Worm (Caenorhabditis elegans): ENCODE results near the gene fbxc-25.
"Not testable (repeated sequence)": the region's sequence is repeated elsewhere in the genome, so short reads cannot be mapped to it uniquely, and the experiment has no call there.

Gene fbxc-25

DNA sequence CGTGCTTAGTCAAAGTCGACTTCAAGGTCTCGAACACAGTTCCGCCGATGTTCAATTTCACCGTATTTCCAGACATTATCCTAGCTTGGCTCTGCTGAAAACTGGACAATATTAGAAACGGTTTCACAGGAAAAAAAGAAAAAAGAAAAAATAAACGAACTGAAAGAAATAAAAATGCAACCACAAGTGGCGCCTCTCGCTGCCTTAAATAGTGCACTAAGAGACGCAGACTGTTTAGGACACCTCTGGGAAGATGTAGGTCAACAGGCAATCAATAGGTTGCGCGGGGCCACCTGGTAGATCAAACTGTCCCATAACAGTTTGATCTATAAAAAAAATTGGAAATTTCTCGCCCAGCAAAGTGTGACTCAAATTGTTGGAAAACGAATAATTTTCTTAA is 2.7 kb upstream of the fbxc-25 start, which contains the start of gene B0281.4:
Gene B0281.4 (minus strand): TSS at position 101 of the 400 bp plus-strand sequence.
- TF ChIP-seq Y55F3AM.14 (GFP tag; optimal IDR thresholded peaks at IDR 0.05), result no peak

DNA sequence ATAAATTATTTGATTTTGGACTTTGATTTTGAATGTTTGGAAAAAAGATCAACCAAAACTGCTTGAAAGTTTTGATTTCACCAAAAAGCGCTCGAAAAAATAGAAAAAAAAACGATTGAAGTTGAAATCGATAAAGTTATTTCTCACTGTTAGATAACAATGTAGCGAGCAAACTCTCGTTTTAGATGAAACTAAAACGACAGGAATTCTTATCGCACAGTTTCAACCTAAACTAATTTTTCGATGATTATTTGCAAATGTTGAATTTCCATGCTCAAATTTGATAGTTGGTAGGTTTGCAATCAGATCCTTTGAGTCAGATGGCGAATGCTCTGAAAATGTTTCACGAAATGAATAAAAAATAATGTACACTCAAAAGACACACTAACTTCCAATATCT is 3.5 kb downstream of the fbxc-25 start:
- TF ChIP-seq fos-1 (tag; optimal IDR thresholded peaks at IDR 0.05) (peak; percentile 74), nhr-25 (tag; optimal IDR thresholded peaks at IDR 0.05) (no peak)

ce11 chrII:2292027-2292426 is 4.0 kb downstream of the fbxc-25 start, which contains the start of gene K09F6.7:
TSS of gene K09F6.7 (minus strand) at chrII:2292127.
- TF ChIP-seq R02D3.7 (tag; optimal IDR thresholded peaks at IDR 0.05), result no peak
- TF ChIP-seq sem-4 (tag; optimal IDR thresholded peaks at IDR 0.05), result no peak
- no peak for TF ChIP-seq nhr-77 (tag; optimal IDR thresholded peaks at IDR 0.05)
- no peak for TF ChIP-seq unc-55 (GFP tag; optimal IDR thresholded peaks at IDR 0.05)
- no peak for TF ChIP-seq elt-1 (tag; optimal IDR thresholded peaks at IDR 0.05)

ce11 chrII:2289441-2289840 is 6.6 kb downstream of the fbxc-25 start:
- no peak for TF ChIP-seq aly-2 (tag; optimal IDR thresholded peaks at IDR 0.05)
- peak in 1 of 2 experiments; percentile 20 for TF ChIP-seq lsy-2 (tag; optimal IDR thresholded peaks at IDR 0.05)
- TF ChIP-seq ZK546.5 (tag; optimal IDR thresholded peaks at IDR 0.05), result no peak
- no peak for TF ChIP-seq fos-1 (tag; optimal IDR thresholded peaks at IDR 0.05)
- TF ChIP-seq sma-9 (GFP tag; optimal IDR thresholded peaks at IDR 0.05), result peak; percentile 66
- TF ChIP-seq sma-9 (tag; optimal IDR thresholded peaks at IDR 0.05), result no peak
- no peak for TF ChIP-seq ztf-4 (tag; optimal IDR thresholded peaks at IDR 0.05)
- peak; percentile 2 for TF ChIP-seq mab-5 (tag; optimal IDR thresholded peaks at IDR 0.05)
- TF ChIP-seq nhr-25 (tag; optimal IDR thresholded peaks at IDR 0.05), result no peak
- TF ChIP-seq unc-55 (GFP tag; optimal IDR thresholded peaks at IDR 0.05), result peak; percentile 72
- peak; percentile 18 for TF ChIP-seq nhr-129 (tag; optimal IDR thresholded peaks at IDR 0.05)

ce11 chrII:2288798-2289197 is 7.3 kb downstream of the fbxc-25 start, which contains the start of the genes K09F6.10 and K09F6.13:
TSS of gene K09F6.10 (minus strand) at chrII:2288883.
TSS of gene K09F6.13 (plus strand) at chrII:2289114.
- TF ChIP-seq nhr-25 (tag; optimal IDR thresholded peaks at IDR 0.05) (no peak), nhr-10 (tag; optimal IDR thresholded peaks at IDR 0.05) (no peak), ztf-1 (GFP tag; conservative IDR thresholded peaks at IDR 0.05) (no peak), ceh-16 (tag; optimal IDR thresholded peaks at IDR 0.05) (no peak), ZK546.5 (tag; optimal IDR thresholded peaks at IDR 0.05) (no peak), unc-55 (GFP tag; optimal IDR thresholded peaks at IDR 0.05) (peak; percentile 25), sma-9 (GFP tag; optimal IDR thresholded peaks at IDR 0.05) (peak; percentile 17), sma-9 (tag; optimal IDR thresholded peaks at IDR 0.05) (no peak), mdl-1 (tag; optimal IDR thresholded peaks at IDR 0.05) (no peak)

ce11 chrII:2284703-2285102 is 11.4 kb downstream of the fbxc-25 start:
- TF ChIP-seq ceh-82 (tag; optimal IDR thresholded peaks at IDR 0.05) (no peak), blmp-1 (tag; optimal IDR thresholded peaks at IDR 0.05; ENCODE audit: insufficient read depth) (no peak), unc-62 (GFP tag; optimal IDR thresholded peaks at IDR 0.05) (no peak), ceh-16 (tag; optimal IDR thresholded peaks at IDR 0.05) (no peak)

DNA sequence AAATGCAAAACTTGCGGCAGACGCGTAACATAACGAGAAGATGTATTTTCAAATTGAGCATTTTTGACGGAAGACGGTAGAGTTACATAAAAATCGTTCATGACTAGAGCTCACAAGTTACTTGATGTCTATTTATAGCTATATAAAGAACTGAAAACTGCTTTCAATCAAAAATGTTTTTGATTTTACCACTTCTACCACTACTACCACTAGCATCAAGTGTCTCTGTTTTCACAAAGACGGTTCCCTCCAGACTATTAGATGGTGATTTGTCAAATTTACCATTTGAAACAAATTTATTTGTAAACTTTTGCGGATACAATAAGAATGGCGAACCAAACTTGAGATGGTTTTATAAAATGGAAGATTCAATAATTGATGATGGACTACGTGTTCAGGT is 13.5 kb downstream of the fbxc-25 start, which contains the start of gene K09F6.9:
Gene K09F6.9 (minus strand): TSS at position 101 of the 400 bp plus-strand sequence.
- not testable (repeated sequence) for TF ChIP-seq lin-39, mbf-1, mab-5 (tag; optimal IDR thresholded peaks at IDR 0.05)

DNA sequence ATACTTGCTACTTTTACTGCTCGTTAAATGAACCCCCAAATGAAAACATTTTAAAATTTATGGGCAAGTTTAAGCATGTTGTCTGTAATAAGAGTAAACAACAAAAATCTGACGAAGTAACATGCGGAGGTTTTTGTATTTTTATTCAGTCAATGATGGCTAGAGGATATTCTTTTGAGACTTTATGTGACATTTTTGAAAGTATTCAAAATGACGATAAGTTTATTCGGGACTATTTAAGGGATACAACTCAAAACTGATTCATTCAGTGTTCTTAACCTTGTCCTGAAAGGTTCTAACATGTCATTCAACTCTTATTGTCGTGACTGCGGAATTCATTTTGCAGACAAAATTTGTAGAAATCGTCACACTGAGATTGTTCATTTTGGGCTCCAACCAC is 16.2 kb downstream of the fbxc-25 start, which contains the start of gene K09F6.11:
Gene K09F6.11 (plus strand): TSS at position 301 of the 400 bp plus-strand sequence.
- TF ChIP-seq lsy-2 (tag; optimal IDR thresholded peaks at IDR 0.05) (no peak), egl-27 (tag; optimal IDR thresholded peaks at IDR 0.05) (no peak), sem-4 (tag; optimal IDR thresholded peaks at IDR 0.05) (no peak), crh-2 (tag; optimal IDR thresholded peaks at IDR 0.05) (no peak), aly-2 (tag; optimal IDR thresholded peaks at IDR 0.05) (no peak), nhr-25 (tag; optimal IDR thresholded peaks at IDR 0.05) (no peak), nhr-6 (tag; optimal IDR thresholded peaks at IDR 0.05) (no peak), R02D3.7 (tag; optimal IDR thresholded peaks at IDR 0.05) (no peak), unc-39 (tag; optimal IDR thresholded peaks at IDR 0.05) (no peak), lin-39 (tag; optimal IDR thresholded peaks at IDR 0.05) (no peak), nhr-12 (tag; optimal IDR thresholded peaks at IDR 0.05) (no peak), sma-3 (GFP tag; optimal IDR thresholded peaks at IDR 0.05) (no peak), nhr-237 (tag; optimal IDR thresholded peaks at IDR 0.05) (no peak), mdl-1 (tag; optimal IDR thresholded peaks at IDR 0.05) (no peak), fos-1 (tag; optimal IDR thresholded peaks at IDR 0.05) (no peak)
